Worm (Caenorhabditis elegans) whole organism, L1 larva: Measurements from ENCODE around the gene nduv-2.

ENCODE experiments used
- C04F5.9 ChIP-seq: sonication (generic microtip); optimal IDR thresholded peaks from 2 replicates; lab custom pipeline; 2016; ENCODE audit warnings: missing genetic modification characterization, missing compliant biosample characterization
- aha-1 ChIP-seq: fragments of 150-350 bp; optimal IDR thresholded peaks from 2 replicates; lab custom pipeline; 2014; ENCODE audit warnings: missing biosample characterization, missing genetic modification characterization
- alr-1 ChIP-seq: fragments of 200-800 bp; sonication (Bioruptor generic); optimal IDR thresholded peaks from 2 replicates; lab custom pipeline; 2018; ENCODE audit warnings: borderline replicate concordance, mild to moderate bottlenecking, missing genetic modification characterization, missing compliant biosample characterization
- ama-1 ChIP-seq: fragments of 150-350 bp; optimal IDR thresholded peaks from 2 replicates; lab custom pipeline; 2014
- blmp-1 ChIP-seq: fragments of 150-350 bp; optimal IDR thresholded peaks from 2 replicates; lab custom pipeline; 2014; ENCODE audit warnings: missing biosample characterization, missing genetic modification characterization
- ceh-82 ChIP-seq, 3 experiments: fragments of 150-350 bp in 1 of 3; sonication (generic microtip) in 2 of 3; optimal IDR thresholded peaks; 2 replicates each; lab custom pipeline; 2014 to 2017; ENCODE audit warnings: missing biosample characterization in 3 of 3, missing genetic modification characterization in 3 of 3
- ceh-88 ChIP-seq: fragments of 200-800 bp; sonication (Bioruptor generic); IDR thresholded peaks from 2 replicates; pipeline ENCODE4 v1.3.6; 2022; ENCODE audit warnings: missing genetic modification characterization, missing compliant biosample characterization
- dsc-1 ChIP-seq: sonication (generic microtip); optimal IDR thresholded peaks from 2 replicates; lab custom pipeline; 2016; ENCODE audit warnings: mild to moderate bottlenecking, missing genetic modification characterization, missing compliant biosample characterization
- efl-1 ChIP-seq, 4 experiments: fragments of 150-350 bp; optimal IDR thresholded peaks in 3 of 4; peaks in 1 of 4; 1 replicate in 1 of 4; 2 replicates in 3 of 4; lab custom pipeline; 2014; ENCODE audit warnings: missing biosample characterization in 2 of 4, missing genetic modification characterization in 2 of 4, missing genetic modification reagents in 2 of 4
- egl-27 ChIP-seq, 2 experiments: fragments of 150-350 bp in 1 of 2; sonication (generic microtip); optimal IDR thresholded peaks; 3 replicates each; lab custom pipeline; 2017 to 2018; ENCODE audit warnings: missing biosample characterization in 2 of 2, missing genetic modification characterization in 2 of 2, missing genetic modification reagents in 2 of 2
- elt-3 ChIP-seq, 6 experiments: fragments of 150-350 bp in 1 of 6; sonication (generic microtip); optimal IDR thresholded peaks; 2 replicates each; lab custom pipeline; 2017 to 2018; ENCODE audit warnings: missing biosample characterization in 6 of 6, missing genetic modification characterization in 6 of 6, inconsistent platforms in 1 of 6
- ets-5 ChIP-seq: fragments of 200-800 bp; sonication (Bioruptor generic); IDR thresholded peaks from 2 replicates; pipeline ENCODE4 v1.3.6; 2022; ENCODE audit warnings: missing genetic modification characterization, missing compliant biosample characterization
- fkh-8 ChIP-seq: sonication (generic microtip); optimal IDR thresholded peaks from 2 replicates; lab custom pipeline; 2016; ENCODE audit warnings: mild to moderate bottlenecking, missing genetic modification characterization, missing compliant biosample characterization
- hlh-17 ChIP-seq: fragments of 200-800 bp; sonication (Bioruptor generic); optimal IDR thresholded peaks from 2 replicates; lab custom pipeline; 2018; ENCODE audit warnings: missing genetic modification characterization, mild to moderate bottlenecking, missing compliant biosample characterization, moderate library complexity, borderline replicate concordance
- isw-1 ChIP-seq: fragments of 200-800 bp; sonication (Bioruptor generic); IDR thresholded peaks from 2 replicates; pipeline ENCODE4 v1.3.6; 2022; ENCODE audit warnings: missing genetic modification characterization, missing compliant biosample characterization
- lin-15B ChIP-seq: fragments of 150-350 bp; sonication (generic microtip); optimal IDR thresholded peaks from 3 replicates; lab custom pipeline; 2014; ENCODE audit warnings: missing biosample characterization, missing genetic modification characterization
- lin-35 ChIP-seq, 2 experiments: fragments of 150-350 bp; optimal IDR thresholded peaks; 2 replicates each; lab custom pipeline; 2014; ENCODE audit warnings: missing biosample characterization in 2 of 2, missing genetic modification characterization in 2 of 2, missing genetic modification reagents in 2 of 2
- lir-3 ChIP-seq: sonication (generic microtip); optimal IDR thresholded peaks from 2 replicates; lab custom pipeline; 2016; ENCODE audit warnings: mild to moderate bottlenecking, missing genetic modification characterization, moderate library complexity, missing compliant biosample characterization; ENCODE audit not compliant: poor library complexity
- mep-1 ChIP-seq: fragments of 150-350 bp; optimal IDR thresholded peaks from 2 replicates; lab custom pipeline; 2014; ENCODE audit warnings: missing biosample characterization, missing genetic modification characterization
- nhr-19 ChIP-seq: fragments of 200-800 bp; sonication (Bioruptor generic); conservative IDR thresholded peaks from 2 replicates; pipeline ENCODE4 v1.3.6; 2022; ENCODE audit warnings: missing genetic modification characterization, missing compliant biosample characterization
- nhr-20 ChIP-seq: sonication (generic microtip); optimal IDR thresholded peaks from 2 replicates; lab custom pipeline; 2016; ENCODE audit warnings: mild to moderate bottlenecking, missing genetic modification characterization, missing compliant biosample characterization
- nhr-237 ChIP-seq: fragments of 150-350 bp; optimal IDR thresholded peaks from 2 replicates; lab custom pipeline; 2014; ENCODE audit warnings: missing biosample characterization, missing genetic modification characterization
- nhr-47 ChIP-seq: sonication (generic microtip); optimal IDR thresholded peaks from 2 replicates; lab custom pipeline; 2016; ENCODE audit warnings: mild to moderate bottlenecking, missing genetic modification characterization, moderate library complexity, missing compliant biosample characterization
- nhr-71 ChIP-seq: sonication (generic microtip); optimal IDR thresholded peaks from 2 replicates; lab custom pipeline; 2016; ENCODE audit warnings: mild to moderate bottlenecking, missing genetic modification characterization, moderate library complexity, missing compliant biosample characterization
- nhr-76 ChIP-seq: sonication (generic microtip); optimal IDR thresholded peaks from 2 replicates; lab custom pipeline; 2017; ENCODE audit warnings: missing biosample characterization, missing genetic modification characterization
- nhr-85 ChIP-seq: sonication (generic microtip); peaks from one replicate; lab custom pipeline; 2016; ENCODE audit warnings: missing genetic modification characterization, inconsistent platforms, missing compliant biosample characterization
- nhr-90 ChIP-seq: sonication (generic microtip); optimal IDR thresholded peaks from 2 replicates; lab custom pipeline; 2016; ENCODE audit warnings: mild to moderate bottlenecking, missing genetic modification characterization, missing compliant biosample characterization; ENCODE audit not compliant: poor library complexity
- pax-3 ChIP-seq: fragments of 200-800 bp; sonication (Bioruptor generic); optimal IDR thresholded peaks from 2 replicates; lab custom pipeline; 2018; ENCODE audit warnings: mild to moderate bottlenecking, missing genetic modification characterization, moderate library complexity, missing compliant biosample characterization
- rnt-1 ChIP-seq: sonication (generic microtip); optimal IDR thresholded peaks from 2 replicates; lab custom pipeline; 2016; ENCODE audit warnings: mild to moderate bottlenecking, missing genetic modification characterization, moderate library complexity, missing compliant biosample characterization
- snu-23 ChIP-seq: sonication (generic microtip); optimal IDR thresholded peaks from 2 replicates; lab custom pipeline; 2016; ENCODE audit warnings: missing genetic modification characterization, missing compliant biosample characterization
- swsn-7 ChIP-seq: sonication (generic microtip); optimal IDR thresholded peaks from 2 replicates; lab custom pipeline; 2016; ENCODE audit warnings: missing genetic modification characterization, missing compliant biosample characterization
- tbx-2 ChIP-seq: sonication (generic microtip); optimal IDR thresholded peaks from 2 replicates; lab custom pipeline; 2016; ENCODE audit warnings: missing genetic modification characterization, missing compliant biosample characterization
- vab-15 ChIP-seq: sonication (generic microtip); optimal IDR thresholded peaks from 2 replicates; lab custom pipeline; 2017; ENCODE audit warnings: missing genotype, mild to moderate bottlenecking, missing genetic modification characterization, missing compliant biosample characterization

nduv-2 gene

DNA sequence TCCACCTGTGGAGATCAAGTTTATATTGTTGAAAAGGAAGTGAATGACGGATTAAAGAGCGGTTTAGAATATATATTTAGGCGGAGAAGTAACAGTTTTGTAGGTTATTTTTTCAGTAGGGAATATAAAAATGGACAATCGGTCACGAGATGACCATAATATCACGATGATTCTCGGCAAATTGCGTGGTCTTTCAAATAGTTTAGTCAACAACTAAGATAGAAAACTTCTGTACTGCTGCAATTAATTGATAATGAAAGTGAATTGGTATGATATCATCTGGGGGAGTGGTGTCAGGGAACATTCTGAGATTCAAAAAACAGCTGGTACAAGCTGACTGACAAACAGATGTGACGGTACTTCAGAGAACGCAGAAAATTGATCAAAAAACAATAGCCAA is 16.9 kb downstream of the nduv-2 start:
- TF ChIP-seq nhr-19 (GFP tag; lab: Robert Waterston, UW) (peak; percentile 20; the same call in 1 of the 2 replicates), nhr-90 (tag; lab: Kevin White, UChicago) (peak; percentile 15), aha-1 (tag; lab: Kevin White, UChicago) (no peak), elt-3 (tag; optimal IDR thresholded peaks at IDR 0.05; lab: Kevin White, UChicago) (peak in 2 of 6 experiments; percentile 35 to 82), lin-15B (no peak), lin-35 (GFP tag; optimal IDR thresholded peaks at IDR 0.05; lab: Kevin White, UChicago) (peak in 1 of 2 experiments; percentile 42), blmp-1 (tag; lab: Kevin White, UChicago) (peak; percentile 81), nhr-85 (tag; lab: Kevin White, UChicago) (peak; percentile 92), vab-15 (tag; lab: Kevin White, UChicago) (peak; percentile 45), C04F5.9 (tag; lab: Kevin White, UChicago) (no peak), tbx-2 (tag; lab: Kevin White, UChicago) (peak; percentile 33), nhr-237 (tag; lab: Kevin White, UChicago) (no peak), hlh-17 (GFP tag; lab: Kevin White, UChicago) (no peak), mep-1 (tag; lab: Kevin White, UChicago) (no peak), nhr-20 (tag; lab: Kevin White, UChicago) (peak; percentile 62), snu-23 (GFP tag; lab: Kevin White, UChicago) (peak; percentile 46), nhr-71 (tag; lab: Kevin White, UChicago) (peak; percentile 44)

DNA sequence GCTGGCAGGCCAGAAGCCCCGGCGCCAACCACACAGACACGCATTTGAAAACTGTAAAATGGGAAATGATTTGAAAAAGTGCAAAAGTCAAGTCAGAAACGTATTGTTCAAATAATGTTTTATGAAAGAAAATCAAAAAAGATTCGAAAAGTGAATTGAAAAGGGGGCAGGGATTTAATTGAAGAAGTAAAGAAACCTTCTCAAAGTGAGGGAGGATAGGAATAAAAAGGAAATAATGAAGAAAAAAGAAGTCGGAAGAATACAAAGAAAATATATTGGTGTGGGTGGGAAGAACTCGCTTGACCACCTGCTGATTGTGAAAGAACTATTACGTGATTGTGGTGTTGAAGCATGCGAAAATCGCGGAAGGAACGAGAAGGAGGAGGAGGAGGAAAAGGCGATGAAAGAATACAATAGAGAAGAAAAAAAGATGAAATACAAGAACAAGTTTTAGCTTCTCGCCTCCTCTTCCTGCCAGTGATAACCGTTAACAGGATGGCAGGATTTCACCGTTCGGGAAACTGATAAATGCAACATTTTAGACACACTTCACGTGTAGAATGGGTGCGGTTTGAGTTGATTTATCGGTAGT is 18.6 kb downstream of the nduv-2 start, which contains the start of gene fmo-4:
fmo-4 (minus strand) TSS at position 51 of the 592 bp plus-strand sequence.
- TF ChIP-seq blmp-1 (tag; lab: Kevin White, UChicago) (peak; percentile 23), swsn-7 (tag; lab: Kevin White, UChicago) (no peak)
- TF ChIP-seq, all 84 proteins: peak for 1

DNA sequence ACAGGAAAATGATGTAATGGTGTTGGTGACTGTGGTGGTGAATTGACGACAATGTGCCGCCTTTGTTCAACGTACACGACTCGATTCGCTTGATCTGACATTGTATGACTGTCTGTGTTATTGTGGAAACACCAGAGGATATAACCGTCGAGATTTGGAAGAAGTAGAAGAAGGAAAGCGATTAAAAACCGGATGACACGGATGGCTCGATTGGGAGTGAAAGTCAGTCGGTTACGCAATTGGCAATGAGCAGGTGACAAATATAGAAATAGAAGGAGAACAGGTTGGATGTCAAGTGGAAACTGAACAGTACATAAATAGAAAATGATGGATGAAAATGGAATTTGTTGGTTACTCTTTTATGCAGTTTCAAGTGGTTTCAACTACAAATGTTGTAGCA is 24.5 kb downstream of the nduv-2 start, which contains the start of gene rdy-2:
rdy-2 (minus strand) TSS at position 101 of the 400 bp plus-strand sequence.
- TF ChIP-seq fkh-8 (tag; lab: Kevin White, UChicago) (no peak), aha-1 (tag; lab: Kevin White, UChicago) (no peak), nhr-237 (tag; lab: Kevin White, UChicago) (no peak), efl-1 (optimal IDR thresholded peaks at IDR 0.05; lab: Kevin White, UChicago) (no peak), efl-1 (GFP tag; optimal IDR thresholded peaks at IDR 0.05 in 1 of 2; lab: Kevin White, UChicago) (peak in 1 of 2 experiments; percentile 53), nhr-90 (tag; lab: Kevin White, UChicago) (no peak), blmp-1 (tag; lab: Kevin White, UChicago) (peak; percentile 10), dsc-1 (tag; lab: Kevin White, UChicago) (no peak), alr-1 (tag; lab: Kevin White, UChicago) (no peak)

DNA sequence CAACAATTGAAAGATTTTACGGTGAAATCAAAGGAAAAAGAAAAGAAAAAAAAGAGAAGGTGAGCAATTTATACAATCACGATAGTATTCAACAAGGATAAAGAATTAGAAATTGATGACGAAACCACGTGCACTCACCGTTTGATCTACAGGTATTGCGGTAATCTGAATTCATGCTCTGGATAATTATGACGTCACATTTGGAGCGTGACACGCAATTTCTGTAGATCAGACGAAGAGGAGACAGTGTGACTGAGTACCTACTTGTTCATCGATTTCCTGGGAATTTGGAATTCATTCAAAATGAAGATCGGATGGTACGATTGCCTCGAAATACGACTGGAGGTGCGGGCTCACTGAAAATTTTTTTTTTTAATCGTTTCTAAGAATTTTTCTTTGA is 27.0 kb downstream of the nduv-2 start:
- TF ChIP-seq ceh-82 (tag; optimal IDR thresholded peaks at IDR 0.05; lab: Kevin White, UChicago) (no peak), lir-3 (no peak), ets-5 (GFP tag; lab: Robert Waterston, UW) (no peak), nhr-76 (no peak)
- TF ChIP-seq, all 84 proteins: peak for 0

DNA sequence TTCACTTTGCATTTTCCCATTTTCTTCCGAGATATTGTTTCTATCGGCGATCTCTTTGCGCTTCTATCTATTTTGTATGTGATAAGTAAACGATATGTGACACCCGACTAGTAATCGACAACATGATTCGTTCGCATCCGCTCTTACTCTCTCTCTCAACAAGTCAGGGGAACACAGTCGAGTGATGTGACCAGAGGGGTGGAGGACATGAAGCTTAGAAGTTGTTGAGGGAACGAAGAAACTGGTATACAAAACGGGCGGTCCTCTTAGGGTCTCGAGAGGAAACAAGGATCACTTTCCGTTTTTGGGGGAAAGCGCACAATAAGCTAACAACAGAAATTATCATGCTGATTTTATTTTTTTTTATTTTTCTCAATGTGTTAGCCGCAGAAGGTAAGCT is 32.3 kb downstream of the nduv-2 start, which contains the start of gene F53F4.4:
F53F4.4 (plus strand) TSS at position 301 of the 400 bp plus-strand sequence.
- no peak for TF ChIP-seq elt-3 (tag; optimal IDR thresholded peaks at IDR 0.05; lab: Kevin White, UChicago)
- no peak for TF ChIP-seq nhr-47 (tag; lab: Kevin White, UChicago)
- TF ChIP-seq ets-5 (GFP tag; lab: Robert Waterston, UW): no peak
- TF ChIP-seq efl-1 (optimal IDR thresholded peaks at IDR 0.05; lab: Kevin White, UChicago): no peak
- peak in 1 of 2 experiments; percentile 67 for TF ChIP-seq efl-1 (GFP tag; optimal IDR thresholded peaks at IDR 0.05 in 1 of 2; lab: Kevin White, UChicago)
- peak; percentile 59 for TF ChIP-seq blmp-1 (tag; lab: Kevin White, UChicago)
- TF ChIP-seq ceh-88: no peak
- no peak for TF ChIP-seq pax-3 (tag; lab: Kevin White, UChicago)
- TF ChIP-seq fkh-8 (tag; lab: Kevin White, UChicago): no peak
- TF ChIP-seq lin-35 (GFP tag; optimal IDR thresholded peaks at IDR 0.05; lab: Kevin White, UChicago): no peak
- no peak for TF ChIP-seq egl-27 (tag; optimal IDR thresholded peaks at IDR 0.05; lab: Kevin White, UChicago)
- no peak for TF ChIP-seq isw-1 (GFP tag; lab: Robert Waterston, UW)
- no peak for TF ChIP-seq rnt-1
- TF ChIP-seq lir-3: no peak
- TF ChIP-seq ama-1 (lab: Kevin White, UChicago): no peak
